Fruit fly (Drosophila melanogaster): ENCODE measurements around the gene CG7142.

DNA sequence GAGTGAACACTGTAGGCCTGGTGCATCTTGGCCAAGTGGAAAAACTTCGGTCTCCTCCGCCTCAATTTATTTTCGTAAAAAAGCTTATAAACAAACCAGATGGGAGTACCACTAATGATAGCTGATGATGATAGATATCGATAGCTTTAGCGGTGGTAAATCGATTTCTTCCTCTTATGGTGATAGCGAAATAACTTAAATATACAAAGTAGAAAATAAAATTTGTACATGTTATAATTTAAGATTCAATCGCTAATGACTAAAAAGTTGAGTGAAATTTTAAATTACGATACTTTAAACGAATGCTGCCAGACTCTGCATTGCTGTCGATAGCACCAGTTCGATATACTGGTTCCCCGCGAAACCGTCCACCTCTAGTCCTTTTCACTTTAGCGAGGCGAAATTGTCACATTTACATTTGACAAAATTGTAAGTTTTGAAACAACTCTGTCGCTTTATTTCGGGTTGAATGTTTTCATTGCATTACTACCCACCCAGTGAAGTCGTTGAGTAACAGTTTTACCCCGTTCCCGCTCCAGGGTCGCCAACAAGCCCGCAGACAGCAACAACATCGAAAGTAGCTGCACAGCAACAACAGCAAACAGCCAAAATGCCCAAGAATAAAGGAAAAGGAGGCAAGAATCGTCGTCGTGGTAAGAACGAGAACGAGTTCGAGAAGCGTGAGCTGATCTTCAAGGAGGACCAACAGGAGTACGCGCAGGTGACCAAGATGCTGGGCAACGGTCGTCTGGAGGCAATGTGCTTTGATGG, 4.8 kb downstream of the CG7142 start, which contains the start of the genes Vps39 and eIF1A:
- TF ChIP-seq salr (GFP tag; optimal IDR thresholded peaks at IDR 0.05) (no peak), CG6276 (GFP tag; optimal IDR thresholded peaks at IDR 0.05) (no peak), dac (GFP tag; optimal IDR thresholded peaks at IDR 0.05) (no peak), CG11762 (GFP tag; optimal IDR thresholded peaks at IDR 0.05; ENCODE audit: insufficient read depth) (no peak), Lpt (GFP tag; optimal IDR thresholded peaks at IDR 0.05) (no peak), CG11902 (GFP tag; optimal IDR thresholded peaks at IDR 0.05) (no peak), Eip78C (GFP tag) (no peak), CG11294 (GFP tag; IDR thresholded peaks at IDR 0.05) (no peak), CG15336 (GFP tag; IDR thresholded peaks at IDR 0.05) (no peak; the same call in 1 of the 2 replicates), vri (GFP tag; optimal IDR thresholded peaks at IDR 0.05) (no peak), OdsH (GFP tag; optimal IDR thresholded peaks at IDR 0.05) (no peak)
